Fruit fly (Drosophila melanogaster) whole organism, wandering third instar larva: ENCODE data around the gene CG6661.

Experiments
- Abd-B ChIP-seq: fragments of >200 bp; optimal IDR thresholded peaks from 2 replicates; lab custom pipeline; 2017; ENCODE audit warnings: missing biosample characterization, missing genetic modification characterization
- CG32264 ChIP-seq: fragments of 200-800 bp; sonication (Bioruptor generic); optimal IDR thresholded peaks from 2 replicates; lab custom pipeline; 2016; ENCODE audit warnings: missing biosample characterization, missing genetic modification characterization
- Dfd ChIP-seq: fragments of >200 bp; optimal IDR thresholded peaks from 2 replicates; lab custom pipeline; 2017; ENCODE audit warnings: missing biosample characterization, missing genetic modification characterization
- Dif ChIP-seq: fragments of 200-275, 200-300 bp; sonication (Bioruptor generic); optimal IDR thresholded peaks from 2 replicates; lab custom pipeline; 2018; ENCODE audit warnings: missing biosample characterization, missing genetic modification characterization; ENCODE audit not compliant: partially characterized antibody
- HLH106 ChIP-seq: fragments of 200-800 bp; optimal IDR thresholded peaks from 3 replicates; lab custom pipeline; 2019; ENCODE audit warnings: missing biosample characterization, mild to moderate bottlenecking, missing genetic modification characterization, moderate library complexity
- Hnf4 ChIP-seq: fragments of 200-800 bp; sonication (Bioruptor generic); optimal IDR thresholded peaks from 2 replicates; lab custom pipeline; 2016; ENCODE audit warnings: missing biosample characterization, mild to moderate bottlenecking, missing genetic modification characterization
- Hr83 ChIP-seq: fragments of 200-300 bp; sonication (Bioruptor generic); optimal IDR thresholded peaks from 2 replicates; lab custom pipeline; 2016; ENCODE audit warnings: missing biosample characterization, mild to moderate bottlenecking, missing genetic modification characterization, moderate library complexity; ENCODE audit not compliant: poor library complexity, severe bottlenecking
- Jra ChIP-seq: sonication (Bioruptor generic); optimal IDR thresholded peaks from 2 replicates; lab custom pipeline; 2016; ENCODE audit warnings: missing biosample characterization, missing genetic modification characterization
- Mio ChIP-seq: sonication (Bioruptor generic); optimal IDR thresholded peaks from 2 replicates; lab custom pipeline; 2016; ENCODE audit warnings: missing biosample characterization, missing genetic modification characterization
- Myc ChIP-seq: fragments of >200 bp; optimal IDR thresholded peaks from 2 replicates; lab custom pipeline; 2017
- N ChIP-seq: fragments of >200 bp; optimal IDR thresholded peaks from 2 replicates; lab custom pipeline; 2018; ENCODE audit warnings: missing biosample characterization, missing external identifiers, missing genetic modification characterization
- OdsH ChIP-seq: fragments of 200-800 bp; sonication (Bioruptor generic); optimal IDR thresholded peaks from 2 replicates; lab custom pipeline; 2016; ENCODE audit warnings: missing biosample characterization, mild to moderate bottlenecking, missing genetic modification characterization
- Sp1 ChIP-seq: fragments of 200-800 bp; sonication (Bioruptor generic); optimal IDR thresholded peaks from 3 replicates; lab custom pipeline; 2019; ENCODE audit warnings: missing biosample characterization, mild to moderate bottlenecking, missing genetic modification characterization, moderate library complexity
- Vsx2 ChIP-seq: fragments of 200-300, 225-300 bp; sonication (Bioruptor generic); optimal IDR thresholded peaks from 2 replicates; lab custom pipeline; 2018; ENCODE audit warnings: missing biosample characterization, missing genetic modification characterization; ENCODE audit not compliant: partially characterized antibody
- br ChIP-seq: fragments of 200-800 bp; sonication (Bioruptor generic); optimal IDR thresholded peaks from 2 replicates; lab custom pipeline; 2016; ENCODE audit warnings: missing biosample characterization, missing genetic modification characterization
- brk ChIP-seq: fragments of 200-800 bp; sonication (Bioruptor generic); optimal IDR thresholded peaks from 2 replicates; lab custom pipeline; 2016; ENCODE audit warnings: missing biosample characterization, mild to moderate bottlenecking, missing genetic modification characterization
- dmrt93B ChIP-seq: fragments of 200-800 bp; sonication (Bioruptor generic); optimal IDR thresholded peaks from 2 replicates; lab custom pipeline; 2018; ENCODE audit warnings: missing biosample characterization, mild to moderate bottlenecking, missing genetic modification characterization
- dsf ChIP-seq: sonication (Bioruptor generic); optimal IDR thresholded peaks from 2 replicates; lab custom pipeline; 2016; ENCODE audit warnings: missing biosample characterization, missing genetic modification characterization, borderline replicate concordance
- ey ChIP-seq: fragments of 200-800 bp; sonication (Bioruptor generic); optimal IDR thresholded peaks from 2 replicates; lab custom pipeline; 2016; ENCODE audit warnings: missing biosample characterization, missing genetic modification characterization
- foxo ChIP-seq, 2 experiments: fragments of 200-800 bp; sonication (Bioruptor generic); optimal IDR thresholded peaks; 2 replicates in 1 of 2; 3 replicates in 1 of 2; lab custom pipeline; 2016 to 2017; ENCODE audit warnings: missing biosample characterization in 2 of 2, missing genetic modification characterization in 2 of 2
- fru ChIP-seq: fragments of 200-800 bp; sonication (Bioruptor generic); optimal IDR thresholded peaks from 3 replicates; lab custom pipeline; 2016; ENCODE audit warnings: missing biosample characterization, mild to moderate bottlenecking, missing genetic modification characterization
- jim ChIP-seq: fragments of 175-275, 200-325 bp; sonication (Bioruptor generic); optimal IDR thresholded peaks from 2 replicates; lab custom pipeline; 2016; ENCODE audit warnings: missing biosample characterization, mild to moderate bottlenecking, missing genetic modification characterization
- lola ChIP-seq: fragments of >200 bp; optimal IDR thresholded peaks from 2 replicates; lab custom pipeline; 2017; ENCODE audit warnings: missing biosample characterization, missing genetic modification characterization
- pan ChIP-seq: fragments of >200 bp; optimal IDR thresholded peaks from 2 replicates; lab custom pipeline; 2017
- psq ChIP-seq: fragments of 200-800 bp; sonication (Bioruptor generic); optimal IDR thresholded peaks from 3 replicates; lab custom pipeline; 2017; ENCODE audit warnings: missing biosample characterization, mild to moderate bottlenecking, missing genetic modification characterization, moderate library complexity
- sv ChIP-seq: fragments of 200-800 bp; sonication (Bioruptor generic); optimal IDR thresholded peaks from 3 replicates; lab custom pipeline; 2016; ENCODE audit warnings: missing biosample characterization, missing genetic modification characterization
- tai ChIP-seq: sonication (Bioruptor generic); optimal IDR thresholded peaks from 2 replicates; lab custom pipeline; 2016; ENCODE audit warnings: missing biosample characterization, missing genetic modification characterization
- usp ChIP-seq: fragments of >200 bp; optimal IDR thresholded peaks from 2 replicates; lab custom pipeline; 2017; ENCODE audit warnings: missing biosample characterization, missing genetic modification characterization
- woc ChIP-seq: sonication (Bioruptor generic); optimal IDR thresholded peaks from 2 replicates; lab custom pipeline; 2016; ENCODE audit warnings: missing biosample characterization, mild to moderate bottlenecking, missing genetic modification characterization

CG6661 gene

DNA sequence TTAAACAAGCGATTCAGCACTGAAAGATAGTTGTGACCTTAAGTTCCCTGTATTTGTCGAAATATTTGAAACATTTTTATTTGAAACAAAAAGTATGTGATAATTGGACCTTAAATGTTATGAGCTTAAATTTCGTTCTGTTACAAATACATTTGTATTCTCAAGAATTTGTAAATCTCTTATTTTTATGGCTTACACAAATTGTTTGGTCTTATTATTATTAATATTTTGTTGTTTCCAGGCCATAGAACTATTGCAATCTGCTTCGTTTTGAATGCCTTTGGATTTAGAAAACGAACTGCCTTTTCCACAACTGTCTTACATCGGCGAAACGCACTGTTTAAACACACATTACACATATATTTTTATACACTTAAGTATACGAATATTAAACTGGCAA, at the start of gene CG6661:
TSS of gene CG6661 (plus strand) at position 301 of the 400 bp plus-strand sequence.
- TF ChIP-seq ey (GFP tag; lab: Kevin White, UChicago) (no peak), foxo (GFP tag; optimal IDR thresholded peaks at IDR 0.05; lab: Kevin White, UChicago) (no peak), sv (GFP tag; lab: Kevin White, UChicago) (no peak), psq (GFP tag; lab: Kevin White, UChicago) (no peak), Vsx2 (GFP tag; lab: Kevin White, UChicago) (no peak), OdsH (GFP tag; lab: Kevin White, UChicago) (no peak), woc (GFP tag; lab: Kevin White, UChicago) (no peak), br (GFP tag; lab: Kevin White, UChicago) (no peak), Sp1 (GFP tag; lab: Kevin White, UChicago) (no peak), Myc (lab: Kevin White, UChicago) (no peak), dsf (GFP tag; lab: Kevin White, UChicago) (no peak), jim (GFP tag; lab: Kevin White, UChicago) (no peak), HLH106 (tag; lab: Kevin White, UChicago) (no peak), Abd-B (no peak), Mio (GFP tag; lab: Kevin White, UChicago) (no peak)
- TF ChIP-seq, all 38 proteins: peak for 0

DNA sequence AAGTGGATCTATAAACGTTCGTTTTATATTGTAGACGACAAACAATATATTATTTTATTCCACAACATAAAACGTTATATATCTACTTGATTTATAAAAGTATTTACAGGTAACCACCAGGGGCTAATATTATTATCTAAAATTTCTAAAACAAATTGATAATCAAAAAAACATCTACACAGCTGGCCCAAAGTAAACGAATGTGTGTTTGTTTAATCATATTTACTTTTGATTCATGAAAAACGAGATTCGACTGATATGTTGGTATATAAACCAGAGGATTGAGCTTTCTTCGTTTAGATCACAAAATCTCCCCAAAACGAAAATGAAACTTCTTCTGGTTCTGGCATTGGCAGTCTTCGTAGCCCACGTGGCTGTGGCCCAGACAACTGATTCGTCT, 48.2 kb upstream of the CG6661 start, which contains the start of gene CG17362:
TSS of gene CG17362 (plus strand) at position 291 of the 400 bp plus-strand sequence.
- TF ChIP-seq Dfd (no peak), Hr83 (GFP tag; lab: Kevin White, UChicago) (no peak), br (GFP tag; lab: Kevin White, UChicago) (no peak), Sp1 (GFP tag; lab: Kevin White, UChicago) (no peak), OdsH (GFP tag; lab: Kevin White, UChicago) (no peak), Abd-B (no peak), N (no peak), Dif (GFP tag; lab: Kevin White, UChicago) (no peak), Vsx2 (GFP tag; lab: Kevin White, UChicago) (no peak), brk (no peak), dsf (GFP tag; lab: Kevin White, UChicago) (no peak), Jra (GFP tag; lab: Kevin White, UChicago) (no peak), Hnf4 (GFP tag; lab: Kevin White, UChicago) (no peak)

dm6 chr3L:13987578-13987977, 47.0 kb upstream of the CG6661 start, which contains the start of gene CG9040:
Gene CG9040, plus strand, starts transcription at chr3L:13987878.
- no peak for TF ChIP-seq Myc (lab: Kevin White, UChicago)
- no peak for TF ChIP-seq pan (lab: Kevin White, UChicago)
- TF ChIP-seq fru (GFP tag; lab: Kevin White, UChicago) = no peak
- no peak for TF ChIP-seq Sp1 (GFP tag; lab: Kevin White, UChicago)
- no peak for TF ChIP-seq Vsx2 (GFP tag; lab: Kevin White, UChicago)
- TF ChIP-seq ey (GFP tag; lab: Kevin White, UChicago) = no peak
- TF ChIP-seq OdsH (GFP tag; lab: Kevin White, UChicago) = no peak
- TF ChIP-seq dsf (GFP tag; lab: Kevin White, UChicago) = no peak
- no peak for TF ChIP-seq dmrt93B (GFP tag; lab: Kevin White, UChicago)
- TF ChIP-seq CG32264 (GFP tag; lab: Kevin White, UChicago) = no peak
- TF ChIP-seq lola (GFP tag; lab: Kevin White, UChicago) = no peak
- no peak for TF ChIP-seq usp (GFP tag; lab: Kevin White, UChicago)
- TF ChIP-seq, all 38 proteins: peak for 0

DNA sequence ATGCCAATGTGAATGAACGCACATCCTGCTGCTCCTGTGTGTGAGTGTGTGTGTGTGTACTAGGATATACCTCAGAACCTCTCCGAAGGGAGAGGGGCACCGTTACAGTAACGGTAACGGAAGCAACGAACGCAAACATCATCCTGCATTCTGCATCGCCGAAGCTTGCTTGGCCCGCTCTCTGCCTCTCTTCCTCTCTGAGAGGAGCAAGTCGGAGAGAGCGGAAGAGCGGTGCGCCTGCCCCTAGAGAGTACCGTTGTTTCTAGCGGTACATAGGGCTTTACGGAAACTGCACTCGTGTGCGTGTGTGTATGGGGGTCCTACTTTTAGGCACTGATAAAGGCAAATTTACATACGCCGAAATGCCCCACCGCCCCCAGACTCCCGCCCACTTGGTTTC, 43.3 kb upstream of the CG6661 start:
- TF ChIP-seq jim (GFP tag; lab: Kevin White, UChicago) = no peak
- TF ChIP-seq Jra (GFP tag; lab: Kevin White, UChicago) = no peak
- TF ChIP-seq dmrt93B (GFP tag; lab: Kevin White, UChicago) = no peak
- TF ChIP-seq sv (GFP tag; lab: Kevin White, UChicago) = no peak
- TF ChIP-seq Abd-B = no peak
- TF ChIP-seq tai (GFP tag; lab: Kevin White, UChicago) = no peak
- TF ChIP-seq Dif (GFP tag; lab: Kevin White, UChicago) = peak; percentile 26

DNA sequence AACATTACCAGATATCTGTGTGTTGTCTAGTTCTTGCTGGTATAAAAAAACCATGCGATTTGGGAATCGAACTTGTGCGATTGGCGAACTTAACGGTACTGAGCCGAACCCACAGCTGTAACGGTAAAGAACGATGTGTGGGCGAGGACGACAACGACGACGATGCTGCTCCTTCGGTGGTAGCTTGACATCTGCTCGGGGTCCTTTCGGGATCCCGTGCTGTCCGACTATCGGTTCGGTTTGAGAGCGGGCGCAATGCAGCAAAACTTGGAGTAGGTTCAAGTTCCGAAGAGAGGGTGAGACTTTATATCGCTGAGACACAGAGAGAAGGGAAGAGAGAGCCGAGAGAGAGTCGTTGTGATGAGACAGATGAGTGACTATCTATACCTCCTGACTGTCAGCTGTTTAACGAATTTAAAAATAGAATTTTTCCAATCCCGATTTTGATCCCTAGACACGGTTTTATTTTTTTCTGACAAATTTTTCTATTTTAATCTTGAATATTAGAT, 41.3 kb upstream of the CG6661 start, which contains the start of gene CG17364:
TSS of gene CG17364 (minus strand) at position 168 of the 509 bp plus-strand sequence.
- no peak for TF ChIP-seq Hnf4 (GFP tag; lab: Kevin White, UChicago)
- no peak for TF ChIP-seq Dfd
